Worm (Caenorhabditis elegans) whole organism, midembryonic: Measurements from ENCODE around the gene C27B7.2.

Experiments used
- T22C8.4 ChIP-seq: fragments of 200-800 bp; sonication (Bioruptor generic); IDR thresholded peaks from 2 replicates; pipeline ENCODE4 v1.3.6; 2022; ENCODE audit warnings: missing genetic modification characterization, missing compliant biosample characterization
- cog-1 ChIP-seq: sonication (generic microtip); optimal IDR thresholded peaks from 2 replicates; lab custom pipeline; 2016; ENCODE audit warnings: missing genetic modification characterization, missing compliant biosample characterization
- flt-1 ChIP-seq: fragments of 200-800 bp; sonication (Bioruptor generic); IDR thresholded peaks from 2 replicates; pipeline ENCODE4 v1.3.6; 2022; ENCODE audit warnings: missing genetic modification characterization, missing compliant biosample characterization
- klf-2 ChIP-seq: fragments of 200-800 bp; sonication (Bioruptor generic); conservative IDR thresholded peaks from 2 replicates; pipeline ENCODE4 v1.3.6; 2022; ENCODE audit warnings: missing genetic modification reagents, missing genetic modification characterization, missing compliant biosample characterization
- med-1 ChIP-seq: sonication (generic microtip); optimal IDR thresholded peaks from 2 replicates; lab custom pipeline; 2017; ENCODE audit warnings: missing genetic modification characterization, mild to moderate bottlenecking, missing compliant biosample characterization, antibody characterized with exemption, missing genetic modification reagents; ENCODE audit not compliant: insufficient read depth
- ref-1 ChIP-seq: fragments of 200-800 bp; sonication (Bioruptor generic); conservative IDR thresholded peaks from 2 replicates; pipeline ENCODE4 v1.3.6; 2022; ENCODE audit warnings: missing genetic modification reagents, missing genetic modification characterization, missing compliant biosample characterization
- tab-1 ChIP-seq: fragments of 200-800 bp; sonication (Bioruptor generic); IDR thresholded peaks from 2 replicates; pipeline ENCODE4 v1.3.6; 2022; ENCODE audit warnings: missing genetic modification characterization, missing compliant biosample characterization
- ztf-23 ChIP-seq: fragments of 200-800 bp; sonication (Bioruptor generic); IDR thresholded peaks from 2 replicates; pipeline ENCODE4 v1.3.6; 2022; ENCODE audit warnings: missing genetic modification reagents, missing genetic modification characterization, missing compliant biosample characterization
- ztf-29 ChIP-seq: fragments of 200-800 bp; sonication (Bioruptor generic); IDR thresholded peaks from 2 replicates; pipeline ENCODE4 v1.3.6; 2022; ENCODE audit warnings: missing genetic modification reagents, missing genetic modification characterization, missing compliant biosample characterization

DNA sequence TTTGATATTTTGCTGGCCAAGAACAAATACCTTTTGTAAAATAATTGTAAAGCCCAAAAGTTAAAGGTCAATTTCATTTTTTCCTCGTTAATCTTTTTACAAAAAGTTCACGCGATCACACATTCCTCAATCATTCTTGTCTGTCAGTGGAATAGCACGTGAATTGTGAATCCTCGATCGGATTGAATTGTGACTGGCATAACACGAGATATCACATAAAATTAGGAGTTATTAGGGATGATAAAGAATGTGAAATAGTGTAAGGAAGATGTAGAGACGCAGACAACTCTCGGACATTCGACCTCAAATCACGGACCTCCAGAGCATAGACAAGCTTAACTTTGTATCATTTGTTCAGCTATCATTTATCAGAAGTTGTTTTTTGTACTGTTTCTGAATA lies 13.5 kb downstream of the C27B7.2 start, which contains the start of gene C27B7.6:
- no peak for TF ChIP-seq tab-1 (GFP tag; lab: Robert Waterston, UW)
- no peak for TF ChIP-seq T22C8.4 (GFP tag; lab: Robert Waterston, UW)
- TF ChIP-seq flt-1 (GFP tag; lab: Robert Waterston, UW), result no peak
- no peak for TF ChIP-seq ztf-29 (GFP tag; lab: Robert Waterston, UW)
- TF ChIP-seq ztf-23 (GFP tag; lab: Robert Waterston, UW), result no peak
- no peak for TF ChIP-seq med-1 (GFP tag; lab: Kevin White, UChicago)
- TF ChIP-seq cog-1 (tag; lab: Kevin White, UChicago), result no peak
- no peak for TF ChIP-seq klf-2 (GFP tag; lab: Robert Waterston, UW)
- TF ChIP-seq ref-1, result no peak
